Worm (Caenorhabditis elegans) whole organism, L3 larva: ENCODE data around the gene R05G6.10.

Source experiments
- ZK546.5 ChIP-seq: sonication (generic microtip); optimal IDR thresholded peaks from 2 replicates; lab custom pipeline; 2017; ENCODE audit warnings: missing biosample characterization, missing genetic modification characterization
- aly-2 ChIP-seq: fragments of 150-350 bp; optimal IDR thresholded peaks from 2 replicates; lab custom pipeline; 2014; ENCODE audit warnings: missing biosample characterization, missing genetic modification characterization
- ceh-16 ChIP-seq: sonication (generic microtip); optimal IDR thresholded peaks from 2 replicates; lab custom pipeline; 2017; ENCODE audit warnings: missing biosample characterization, missing genetic modification characterization
- ceh-82 ChIP-seq: fragments of 150-350 bp; optimal IDR thresholded peaks from 2 replicates; lab custom pipeline; 2014; ENCODE audit warnings: missing biosample characterization, missing genetic modification characterization
- ceh-9 ChIP-seq: sonication (generic microtip); optimal IDR thresholded peaks from 2 replicates; lab custom pipeline; 2018; ENCODE audit warnings: missing biosample characterization, missing genetic modification characterization
- daf-12 ChIP-seq: fragments of 150-350 bp; optimal IDR thresholded peaks from 2 replicates; lab custom pipeline; 2014; ENCODE audit warnings: missing biosample characterization, missing genetic modification reagents, missing genetic modification characterization
- egl-27 ChIP-seq: sonication (generic microtip); optimal IDR thresholded peaks from 4 replicates; lab custom pipeline; 2017; ENCODE audit warnings: missing biosample characterization, missing genetic modification reagents, missing genetic modification characterization
- egl-5 ChIP-seq: fragments of 150-350 bp; optimal IDR thresholded peaks from 2 replicates; lab custom pipeline; 2017; ENCODE audit warnings: missing biosample characterization, missing genetic modification reagents, missing genetic modification characterization, inconsistent platforms
- elt-1 ChIP-seq: fragments of 150-350 bp; optimal IDR thresholded peaks from 2 replicates; lab custom pipeline; 2014; ENCODE audit warnings: missing biosample characterization, missing genetic modification characterization
- elt-2 ChIP-seq: sonication (generic microtip); optimal IDR thresholded peaks from 2 replicates; lab custom pipeline; 2016; ENCODE audit warnings: missing genetic modification reagents, mild to moderate bottlenecking, missing genetic modification characterization, missing compliant biosample characterization
- elt-3 ChIP-seq, 3 experiments: fragments of 150-350 bp in 1 of 3; sonication (generic microtip) in 2 of 3; optimal IDR thresholded peaks; 2 replicates in 2 of 3; 4 replicates in 1 of 3; lab custom pipeline; 2014 to 2017; ENCODE audit warnings: missing biosample characterization in 3 of 3, missing genetic modification characterization in 3 of 3
- eor-1 ChIP-seq, 2 experiments: fragments of 150-350 bp; optimal IDR thresholded peaks; 2 replicates each; lab custom pipeline; 2014 to 2018; ENCODE audit warnings: missing biosample characterization in 2 of 2, missing genetic modification characterization in 2 of 2
- fkh-10 ChIP-seq: sonication (generic microtip); optimal IDR thresholded peaks from 2 replicates; lab custom pipeline; 2017; ENCODE audit warnings: missing biosample characterization, missing genetic modification reagents, missing genetic modification characterization
- fkh-2 ChIP-seq: fragments of 150-350 bp; optimal IDR thresholded peaks from 2 replicates; lab custom pipeline; 2014; ENCODE audit warnings: missing biosample characterization, missing genetic modification reagents, missing genetic modification characterization
- fos-1 ChIP-seq: fragments of 150-350 bp; optimal IDR thresholded peaks from 2 replicates; lab custom pipeline; 2014; ENCODE audit warnings: missing biosample characterization, missing genetic modification characterization
- hmg-11 ChIP-seq: sonication (generic microtip); optimal IDR thresholded peaks from 2 replicates; lab custom pipeline; 2016; ENCODE audit warnings: missing genetic modification characterization, missing compliant biosample characterization
- lin-15B ChIP-seq: fragments of 150-350 bp; optimal IDR thresholded peaks from 2 replicates; lab custom pipeline; 2014; ENCODE audit warnings: missing biosample characterization, missing genetic modification characterization
- lin-39 ChIP-seq: fragments of 150-350 bp; optimal IDR thresholded peaks from 2 replicates; lab custom pipeline; 2018; ENCODE audit warnings: missing biosample characterization, missing genetic modification reagents, missing genetic modification characterization
- mdl-1 ChIP-seq: fragments of 150-350 bp; optimal IDR thresholded peaks from 2 replicates; lab custom pipeline; 2014; ENCODE audit warnings: missing biosample characterization, missing genetic modification characterization
- mml-1 ChIP-seq: fragments of 150-350 bp; sonication (generic microtip); optimal IDR thresholded peaks from 3 replicates; lab custom pipeline; 2014; ENCODE audit warnings: missing biosample characterization, missing genetic modification characterization
- nhr-23 ChIP-seq: fragments of 150-350 bp; optimal IDR thresholded peaks from 2 replicates; lab custom pipeline; 2014; ENCODE audit warnings: missing biosample characterization, missing genetic modification reagents, missing genetic modification characterization
- nhr-237 ChIP-seq: fragments of 150-350 bp; optimal IDR thresholded peaks from 2 replicates; lab custom pipeline; 2014; ENCODE audit warnings: missing biosample characterization, missing genetic modification characterization
- nhr-25 ChIP-seq: sonication (generic microtip); optimal IDR thresholded peaks from 2 replicates; lab custom pipeline; 2017; ENCODE audit warnings: missing biosample characterization, missing genetic modification characterization
- nhr-28 ChIP-seq: fragments of 150-350 bp; optimal IDR thresholded peaks from 2 replicates; lab custom pipeline; 2014; ENCODE audit warnings: missing biosample characterization, missing genetic modification characterization
- nhr-43 ChIP-seq: sonication (generic microtip); optimal IDR thresholded peaks from 2 replicates; lab custom pipeline; 2016; ENCODE audit warnings: mild to moderate bottlenecking, missing genetic modification characterization, missing compliant biosample characterization; ENCODE audit not compliant: poor library complexity, severe bottlenecking
- pha-4 ChIP-seq: fragments of 150-350 bp; optimal IDR thresholded peaks from 2 replicates; lab custom pipeline; 2014; ENCODE audit warnings: missing biosample characterization, missing genetic modification reagents, missing genetic modification characterization
- pqm-1 ChIP-seq: fragments of 150-350 bp; optimal IDR thresholded peaks from 2 replicates; lab custom pipeline; 2017; ENCODE audit warnings: missing biosample characterization, missing genetic modification characterization, inconsistent platforms
- skn-1 ChIP-seq: fragments of 150-350 bp; optimal IDR thresholded peaks from 2 replicates; lab custom pipeline; 2014; ENCODE audit warnings: missing biosample characterization, missing genetic modification characterization
- tbx-2 ChIP-seq: sonication (generic microtip); optimal IDR thresholded peaks from 2 replicates; lab custom pipeline; 2016; ENCODE audit warnings: mild to moderate bottlenecking, missing genetic modification characterization, missing compliant biosample characterization
- unc-39 ChIP-seq: sonication (generic microtip); optimal IDR thresholded peaks from 4 replicates; lab custom pipeline; 2017; ENCODE audit warnings: missing biosample characterization, missing genetic modification characterization
- unc-62 ChIP-seq: fragments of 150-350 bp; sonication (generic microtip); optimal IDR thresholded peaks from 4 replicates; lab custom pipeline; 2014; ENCODE audit warnings: missing biosample characterization, missing genetic modification reagents, missing genetic modification characterization
- ztf-11 ChIP-seq: fragments of 150-350 bp; optimal IDR thresholded peaks from 2 replicates; lab custom pipeline; 2014; ENCODE audit warnings: missing biosample characterization, missing genetic modification characterization
- ztf-4 ChIP-seq: fragments of 150-350 bp; optimal IDR thresholded peaks from 2 replicates; lab custom pipeline; 2014; ENCODE audit warnings: missing biosample characterization, missing genetic modification characterization

The R05G6.10 gene

ce11 chrIV:7543662-7544061, 1.3 kb upstream of the R05G6.10 start:
- TF ChIP-seq hmg-11 (tag; lab: Kevin White, UChicago): no peak
- no peak for TF ChIP-seq nhr-23 (tag; lab: Kevin White, UChicago)
- TF ChIP-seq ceh-9 (tag; lab: Kevin White, UChicago): no peak
- no peak for TF ChIP-seq tbx-2 (tag; lab: Kevin White, UChicago)
- no peak for TF ChIP-seq elt-1 (tag; lab: Kevin White, UChicago)
- no peak for TF ChIP-seq egl-27 (tag; lab: Kevin White, UChicago)
- TF ChIP-seq elt-3 (tag; optimal IDR thresholded peaks at IDR 0.05; lab: Kevin White, UChicago): no peak
- no peak for TF ChIP-seq lin-39
- TF ChIP-seq, all 47 proteins: peak for 0

- TF ChIP-seq ZK546.5: no peak
- no peak for TF ChIP-seq unc-62
- no peak for TF ChIP-seq fkh-10 (GFP tag; lab: Kevin White, UChicago)
- TF ChIP-seq ceh-16: no peak
- TF ChIP-seq tbx-2 (tag; lab: Kevin White, UChicago): no peak
- no peak for TF ChIP-seq egl-5
- no peak for TF ChIP-seq ceh-9 (tag; lab: Kevin White, UChicago)
- no peak for TF ChIP-seq nhr-43 (tag; lab: Kevin White, UChicago)
- no peak for TF ChIP-seq ceh-82 (tag; lab: Kevin White, UChicago)
These were observed 10.0 kb downstream of the R05G6.10 start, which contains the start of gene R05G6.1 for ce11 chrIV:7532360-7532759. R05G6.1 (plus strand) TSS chrIV:7532660.

DNA sequence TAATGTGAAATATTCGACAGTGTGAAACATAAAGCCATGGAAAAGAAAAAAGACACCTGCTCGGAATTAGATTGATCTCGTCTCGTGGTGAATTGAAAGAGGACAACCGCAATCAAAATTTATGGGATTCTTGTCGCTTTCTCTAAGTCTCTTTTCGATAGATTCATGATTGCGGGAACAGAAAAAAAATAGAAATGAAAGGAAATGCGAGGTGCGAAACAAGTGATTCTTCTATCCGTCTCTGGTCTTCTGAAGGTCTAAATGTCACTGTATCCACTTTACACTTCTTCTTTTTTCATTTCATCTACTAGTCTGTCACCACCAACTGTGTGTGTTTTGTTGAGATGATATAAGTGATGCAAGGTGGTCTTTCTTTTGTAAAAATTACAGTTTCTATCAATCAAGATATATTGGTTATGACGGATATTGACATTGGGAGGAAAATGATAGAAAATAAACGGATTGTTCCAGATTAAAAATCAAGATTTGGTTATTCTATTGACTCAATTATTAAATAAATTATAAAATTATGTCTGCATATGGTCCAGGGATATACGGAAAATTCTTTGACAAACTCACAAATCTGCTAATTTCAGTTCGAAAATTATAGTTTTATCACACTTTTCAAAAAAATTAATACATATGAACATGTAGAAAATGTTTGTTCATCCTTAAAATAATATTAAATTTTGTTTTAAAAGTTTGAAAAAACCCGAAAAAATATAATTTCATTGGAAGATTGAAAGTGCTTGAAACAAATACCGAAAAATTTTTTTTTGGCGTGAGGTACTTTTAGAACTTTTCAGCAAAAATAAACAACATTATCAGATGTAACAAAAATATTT, 11.9 kb downstream of the R05G6.10 start:
- no peak for TF ChIP-seq mdl-1 (tag; lab: Kevin White, UChicago)
- peak; percentile 48 for TF ChIP-seq nhr-25
- TF ChIP-seq ztf-11 (tag; lab: Kevin White, UChicago): no peak
- TF ChIP-seq egl-5: peak; percentile 26

DNA sequence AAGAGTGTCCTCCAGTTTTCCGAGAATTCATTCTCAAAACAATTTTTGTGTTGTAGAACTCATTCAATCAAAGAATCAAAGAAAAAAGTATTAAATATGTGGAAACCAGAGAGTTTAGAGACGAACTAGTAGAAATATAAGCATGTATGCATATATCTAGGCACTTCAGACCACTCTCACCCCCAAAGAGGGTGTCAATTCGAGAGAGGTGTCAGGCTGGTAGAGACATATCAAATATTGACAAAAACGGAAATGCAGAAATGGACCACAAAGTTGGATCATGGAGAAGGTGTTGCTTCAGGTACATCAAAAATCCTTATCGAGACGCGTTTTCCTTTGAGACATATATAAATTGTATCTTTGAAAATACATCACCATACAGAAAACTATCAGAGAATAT, 18.6 kb downstream of the R05G6.10 start:
- TF ChIP-seq fos-1 (tag; lab: Kevin White, UChicago) (no peak), nhr-237 (no peak), hmg-11 (tag; lab: Kevin White, UChicago) (no peak), pha-4 (tag; lab: Kevin White, UChicago) (peak; percentile 27), unc-39 (tag; lab: Kevin White, UChicago) (no peak)

ce11 chrIV:7521591-7521990, 20.7 kb downstream of the R05G6.10 start:
- no peak for TF ChIP-seq ztf-4 (tag; lab: Kevin White, UChicago)
- no peak for TF ChIP-seq ceh-82 (tag; lab: Kevin White, UChicago)
- TF ChIP-seq elt-3 (tag; optimal IDR thresholded peaks at IDR 0.05; lab: Kevin White, UChicago): no peak
- TF ChIP-seq skn-1 (tag; lab: Kevin White, UChicago): no peak
- TF ChIP-seq lin-39: no peak
- no peak for TF ChIP-seq aly-2 (tag; lab: Kevin White, UChicago)
- TF ChIP-seq ZK546.5: no peak
- no peak for TF ChIP-seq nhr-237

ce11 chrIV:7520841-7521240, 21.5 kb downstream of the R05G6.10 start:
- TF ChIP-seq elt-2 (tag; lab: Kevin White, UChicago): peak; percentile 65
- no peak for TF ChIP-seq tbx-2 (tag; lab: Kevin White, UChicago)
- TF ChIP-seq mdl-1 (tag; lab: Kevin White, UChicago): no peak
- peak; percentile 48 for TF ChIP-seq pha-4 (tag; lab: Kevin White, UChicago)
- TF ChIP-seq ztf-11 (tag; lab: Kevin White, UChicago): no peak
- peak; percentile 50 for TF ChIP-seq pqm-1 (tag; lab: Kevin White, UChicago)
- TF ChIP-seq skn-1 (tag; lab: Kevin White, UChicago): no peak
- no peak for TF ChIP-seq nhr-28 (tag; lab: Kevin White, UChicago)
- no peak for TF ChIP-seq egl-27 (tag; lab: Kevin White, UChicago)

DNA sequence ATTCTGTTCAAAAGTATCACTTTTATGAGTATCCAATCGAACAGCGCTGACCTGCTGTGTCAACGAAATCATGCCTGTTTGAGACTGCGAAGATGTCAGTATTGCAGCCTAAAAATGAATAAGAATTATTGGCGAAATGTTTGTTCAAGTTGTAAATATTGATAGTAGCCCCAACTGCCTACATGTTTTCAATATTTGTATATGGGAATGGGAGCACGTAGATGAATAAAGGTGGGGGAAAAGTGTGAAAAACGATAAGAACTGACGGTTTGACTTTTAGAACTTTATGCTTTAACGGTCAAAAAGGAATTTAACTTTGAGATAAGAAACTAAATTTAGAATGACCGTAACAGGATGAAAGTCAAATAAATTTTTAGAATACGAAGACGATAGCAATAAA, 22.1 kb downstream of the R05G6.10 start:
- TF ChIP-seq skn-1 (tag; lab: Kevin White, UChicago) (no peak), fkh-2 (tag; lab: Kevin White, UChicago) (no peak), ceh-82 (tag; lab: Kevin White, UChicago) (no peak), mdl-1 (tag; lab: Kevin White, UChicago) (no peak), elt-2 (tag; lab: Kevin White, UChicago) (peak; percentile 62), pha-4 (tag; lab: Kevin White, UChicago) (peak; percentile 50), mml-1 (tag; lab: Kevin White, UChicago) (no peak), pqm-1 (tag; lab: Kevin White, UChicago) (peak; percentile 73), eor-1 (tag; optimal IDR thresholded peaks at IDR 0.05; lab: Kevin White, UChicago) (no peak), lin-15B (tag; lab: Kevin White, UChicago) (no peak), daf-12 (tag; lab: Kevin White, UChicago) (no peak)
- TF ChIP-seq, all 47 proteins: peak for 3
